Fruit fly (Drosophila melanogaster): ENCODE data around the gene Cyp12a4.

dm6 chr3R:19098272-19098671 is 36.7 kb upstream of the Cyp12a4 start:
- TF ChIP-seq Myc (optimal IDR thresholded peaks at IDR 0.05) (no peak), insv (optimal IDR thresholded peaks at IDR 0.05) (no peak), h (optimal IDR thresholded peaks at IDR 0.05) (no peak), Sin3A (optimal IDR thresholded peaks at IDR 0.05) (no peak)
